Worm (Caenorhabditis elegans): ENCODE results near the gene cox-5A.

The cox-5A gene

ce11 chrIII:12874606-12875066 lies 30.7 kb upstream of the cox-5A start, which contains the start of the genes mrg-1 and spcs-2 (continued):
- TF ChIP-seq skn-1 (tag; optimal IDR thresholded peaks at IDR 0.05) = no peak
- TF ChIP-seq hlh-30 (tag; optimal IDR thresholded peaks at IDR 0.05; ENCODE audit: insufficient read depth) = peak; percentile 77
- TF ChIP-seq unc-39 (tag; optimal IDR thresholded peaks at IDR 0.05) = no peak
- peak; percentile 61 for TF ChIP-seq nhr-77 (tag; optimal IDR thresholded peaks at IDR 0.05)

ce11 chrIII:12875653-12876052 lies 29.6 kb upstream of the cox-5A start:
- TF ChIP-seq lsy-2 (tag; optimal IDR thresholded peaks at IDR 0.05) = peak in 1 of 2 experiments; percentile 5
- no peak for TF ChIP-seq mdl-1 (tag; optimal IDR thresholded peaks at IDR 0.05)
- peak; percentile 15 for TF ChIP-seq lin-13 (GFP tag; optimal IDR thresholded peaks at IDR 0.05)
- TF ChIP-seq lin-38 (GFP tag; IDR thresholded peaks at IDR 0.05) = peak; percentile 50
- TF ChIP-seq unc-130 (GFP tag; optimal IDR thresholded peaks at IDR 0.05) = peak; percentile 37
- TF ChIP-seq hlh-11 (tag; optimal IDR thresholded peaks at IDR 0.05) = no peak

ce11 chrIII:12877527-12878234 lies 27.6 kb upstream of the cox-5A start, which contains the start of the genes cec-7 and enu-3.5:
cec-7 (minus strand) TSS chrIII:12877577.
enu-3.5 (plus strand) TSS chrIII:12878196.
- TF ChIP-seq lin-39 (tag; optimal IDR thresholded peaks at IDR 0.05) (no peak), lin-38 (GFP tag; IDR thresholded peaks at IDR 0.05) (peak; percentile 36; the same call in 1 of the 2 replicates), madf-9 (GFP tag; conservative IDR thresholded peaks at IDR 0.05) (no peak), mes-2 (tag; optimal IDR thresholded peaks at IDR 0.05; ENCODE audit: poor library complexity, severe bottlenecking) (peak; percentile 4), aha-1 (tag) (peak; percentile 23), fos-1 (tag; optimal IDR thresholded peaks at IDR 0.05) (no peak), Y48G9A.11 (GFP tag; IDR thresholded peaks at IDR 0.05) (peak; percentile 62; the same call in 1 of the 2 replicates), dmd-6 (GFP tag; IDR thresholded peaks at IDR 0.05) (0 out of 2 replicates have a peak, but pooled peaks have one; percentile 8)

ce11 chrIII:12880704-12881103 lies 24.6 kb upstream of the cox-5A start:
- TF ChIP-seq nhr-6 (tag; optimal IDR thresholded peaks at IDR 0.05) (no peak), mxl-2 (GFP tag; conservative IDR thresholded peaks at IDR 0.05) (no peak), Y75B8A.6 (GFP tag; IDR thresholded peaks at IDR 0.05) (0 out of 2 replicates have a peak, but pooled peaks have one; percentile 6)

- no peak for TF ChIP-seq nhr-48 (tag; optimal IDR thresholded peaks at IDR 0.05)
- peak; percentile 19; the same call in 1 of the 2 replicates for TF ChIP-seq set-16 (GFP tag; IDR thresholded peaks at IDR 0.05)
Observed at ce11 chrIII:12885153-12885552, 20.1 kb upstream of the cox-5A start.

ce11 chrIII:12891580-12891979 lies 13.7 kb upstream of the cox-5A start, which contains the start of the genes Y37D8A.29 and unc-71:
Y37D8A.29 (minus strand) TSS chrIII:12891680.
unc-71 (minus strand) TSS chrIII:12891738.
- no peak for TF ChIP-seq mdt-29 (GFP tag; IDR thresholded peaks at IDR 0.05)
- TF ChIP-seq mes-2 (tag; optimal IDR thresholded peaks at IDR 0.05; ENCODE audit: poor library complexity, severe bottlenecking) = no peak
- TF ChIP-seq tra-1 (GFP tag; IDR thresholded peaks at IDR 0.05) = no peak
- TF ChIP-seq unc-62 (GFP tag; optimal IDR thresholded peaks at IDR 0.05 in 1 of 2) = peak in 1 of 2 experiments; percentile 20
- TF ChIP-seq unc-62 (tag; optimal IDR thresholded peaks at IDR 0.05) = no peak

- no peak for TF ChIP-seq dmd-6 (GFP tag; IDR thresholded peaks at IDR 0.05)
- peak; percentile 46 for TF ChIP-seq fkh-10 (GFP tag; optimal IDR thresholded peaks at IDR 0.05)
Observed at ce11 chrIII:12892767-12893166, 12.5 kb upstream of the cox-5A start.
